Fruit fly (Drosophila melanogaster): ENCODE measurements around the gene CG15312.
A peak's percentile ranks its signal among the peaks of the same experiment; 100 is the strongest.

CG15312 gene

DNA sequence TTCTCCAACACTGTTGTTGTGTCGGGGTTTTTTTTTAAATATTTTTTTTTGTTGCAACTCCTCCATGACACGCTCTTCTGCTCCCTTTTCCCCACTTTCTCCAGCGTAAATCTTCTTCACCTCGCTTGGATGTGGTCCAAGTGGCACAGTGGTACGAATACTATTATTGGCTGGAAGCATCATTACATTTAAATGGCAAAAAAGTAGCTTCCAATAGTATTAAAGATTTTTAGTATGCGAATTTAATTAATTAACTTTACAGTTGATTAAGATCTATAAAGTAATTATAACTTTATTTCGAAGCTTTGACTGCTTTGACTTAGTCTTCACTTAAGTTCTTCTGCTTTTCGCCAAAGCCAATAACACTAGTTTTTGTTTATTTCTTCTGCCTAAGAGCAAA, 47.7 kb upstream of the CG15312 start (continued):
- TF ChIP-seq fkh (GFP tag; optimal IDR thresholded peaks at IDR 0.05) (no peak), Eip93F (GFP tag; optimal IDR thresholded peaks at IDR 0.05) (no peak), lz (GFP tag; optimal IDR thresholded peaks at IDR 0.05) (peak; percentile 45), CG6163 (GFP tag; IDR thresholded peaks at IDR 0.05) (no peak), esn (GFP tag; optimal IDR thresholded peaks at IDR 0.05) (peak; percentile 46), acj6 (GFP tag; optimal IDR thresholded peaks at IDR 0.05) (peak; percentile 45), CG10669 (GFP tag; optimal IDR thresholded peaks at IDR 0.05) (no peak), CG6276 (GFP tag; optimal IDR thresholded peaks at IDR 0.05) (no peak), Blimp-1 (GFP tag; optimal IDR thresholded peaks at IDR 0.05) (no peak), CG7368 (GFP tag; optimal IDR thresholded peaks at IDR 0.05) (no peak), svp (GFP tag) (peak; percentile 76), Lpt (GFP tag; optimal IDR thresholded peaks at IDR 0.05) (no peak)

DNA sequence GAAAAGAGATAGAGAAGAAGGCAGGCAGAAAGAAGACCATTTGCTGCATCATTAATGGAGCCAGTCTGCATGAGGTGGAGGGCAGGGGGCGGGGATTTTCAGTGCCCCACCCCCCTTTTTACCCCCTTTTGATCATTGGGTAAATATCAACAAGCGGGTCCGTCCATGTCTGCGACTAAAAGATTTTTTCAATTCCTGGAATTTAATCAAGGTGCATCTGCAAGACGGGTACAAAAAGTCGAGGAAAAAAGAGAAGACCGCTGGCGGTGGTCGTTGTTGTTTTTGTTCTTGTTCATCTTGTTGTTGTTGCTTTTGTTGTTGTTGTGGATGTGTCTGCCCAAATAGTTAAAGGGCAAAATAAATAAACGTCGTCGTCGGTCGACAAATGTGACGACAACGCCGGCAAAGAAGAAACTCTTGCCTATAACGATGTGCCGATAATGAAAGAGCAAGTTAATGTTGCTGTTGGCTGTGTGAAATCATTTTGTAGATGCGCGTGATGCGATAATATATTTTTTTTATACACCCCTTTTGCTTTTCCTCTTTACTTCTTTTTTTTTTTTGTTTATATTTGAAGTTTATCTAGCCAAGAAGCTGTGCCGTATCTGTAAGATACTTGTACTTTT, 45.0 kb upstream of the CG15312 start:
- TF ChIP-seq Met (GFP tag; optimal IDR thresholded peaks at IDR 0.05) (no peak), CG10669 (GFP tag; optimal IDR thresholded peaks at IDR 0.05) (peak; percentile 38), CG15336 (GFP tag; IDR thresholded peaks at IDR 0.05) (no peak), fkh (GFP tag; optimal IDR thresholded peaks at IDR 0.05) (peak; percentile 63), pdm3 (GFP tag; optimal IDR thresholded peaks at IDR 0.05) (no peak), Sox14 (GFP tag; optimal IDR thresholded peaks at IDR 0.05) (no peak), acj6 (GFP tag; optimal IDR thresholded peaks at IDR 0.05) (no peak), Sox15 (GFP tag; optimal IDR thresholded peaks at IDR 0.05) (no peak), svp (GFP tag) (no peak), Gug (GFP tag; IDR thresholded peaks at IDR 0.05) (no peak), ss (GFP tag; optimal IDR thresholded peaks at IDR 0.05) (peak; percentile 36 to 54), CG6808 (GFP tag; optimal IDR thresholded peaks at IDR 0.05) (peak; percentile 50), CG9139 (GFP tag; optimal IDR thresholded peaks at IDR 0.05) (peak; percentile 19), vri (GFP tag; optimal IDR thresholded peaks at IDR 0.05) (no peak), spab (GFP tag; optimal IDR thresholded peaks at IDR 0.05) (peak; percentile 29), CG1621 (tag; optimal IDR thresholded peaks at IDR 0.05) (peak; percentile 1), topi (GFP tag; optimal IDR thresholded peaks at IDR 0.05) (no peak), Hr38 (GFP tag; optimal IDR thresholded peaks at IDR 0.05) (no peak), Ets96B (tag; optimal IDR thresholded peaks at IDR 0.05) (no peak), CG8119 (GFP tag; IDR thresholded peaks at IDR 0.05) (no peak), OdsH (GFP tag; optimal IDR thresholded peaks at IDR 0.05) (no peak), CG6163 (GFP tag; IDR thresholded peaks at IDR 0.05) (peak; percentile 52; the same call in 1 of the 3 replicates)

DNA sequence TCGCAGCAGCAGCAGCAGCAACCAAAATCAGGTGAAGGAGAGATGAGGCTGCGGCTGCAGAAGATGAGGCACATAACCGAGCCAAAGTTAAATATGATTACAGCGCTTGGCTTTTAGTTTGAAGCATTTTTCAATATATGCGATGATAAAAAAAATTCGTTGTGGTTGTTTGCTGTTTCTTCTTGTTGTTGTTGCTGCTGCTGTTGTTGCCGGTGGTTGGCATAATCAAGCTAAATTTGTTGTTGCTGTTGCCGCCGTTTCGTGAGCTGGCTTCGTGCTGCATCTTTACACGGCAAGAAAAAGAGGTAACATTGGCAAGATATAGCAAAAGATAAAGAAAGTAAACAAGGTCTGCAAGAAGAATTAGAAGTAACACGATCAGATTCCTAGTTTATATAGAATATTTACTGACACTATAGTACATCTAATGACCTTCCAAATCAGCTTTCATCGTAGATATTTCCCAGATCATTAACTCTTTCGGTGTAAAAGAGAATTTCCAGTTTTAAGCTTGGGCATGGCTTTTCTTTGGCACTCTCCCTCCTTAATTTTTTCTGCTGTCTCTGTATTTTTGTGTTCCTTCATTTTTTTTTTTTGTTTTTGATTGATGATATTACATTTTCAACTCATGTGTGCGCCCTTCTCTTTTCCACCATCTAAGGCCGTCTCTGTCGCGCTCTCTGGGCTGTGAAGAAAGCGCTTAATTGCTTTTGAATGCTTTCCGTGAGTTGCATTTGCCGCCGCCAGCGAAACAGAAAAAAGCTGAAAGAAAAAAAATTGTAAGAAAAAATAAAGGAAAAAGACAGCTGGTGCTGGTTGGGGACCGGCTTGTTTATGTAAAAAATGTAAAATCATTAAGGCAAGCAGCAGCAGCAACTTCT, 43.5 kb upstream of the CG15312 start:
- peak; percentile 86 for TF ChIP-seq CG32006 (GFP tag; optimal IDR thresholded peaks at IDR 0.05)
- TF ChIP-seq CG6854 (GFP tag; optimal IDR thresholded peaks at IDR 0.05), result peak; percentile 44
- 0 out of 2 replicates have a peak, but pooled peaks have one; percentile 33 for TF ChIP-seq CG11294 (GFP tag; IDR thresholded peaks at IDR 0.05)
- TF ChIP-seq CG9139 (GFP tag; optimal IDR thresholded peaks at IDR 0.05), result no peak
- peak; percentile 85 for TF ChIP-seq CG31627 (GFP tag; optimal IDR thresholded peaks at IDR 0.05)
- no peak for TF ChIP-seq dsx (GFP tag; optimal IDR thresholded peaks at IDR 0.05; ENCODE audit: poor library complexity, severe bottlenecking)
- peak; percentile 77 for TF ChIP-seq pdm3 (GFP tag; optimal IDR thresholded peaks at IDR 0.05)
- peak; percentile 83 for TF ChIP-seq CG6792 (GFP tag; optimal IDR thresholded peaks at IDR 0.05)
- peak; percentile 52 for TF ChIP-seq Blimp-1 (GFP tag; optimal IDR thresholded peaks at IDR 0.05)
- peak; percentile 73 for TF ChIP-seq CG15336 (GFP tag; IDR thresholded peaks at IDR 0.05)
- TF ChIP-seq Hr38 (GFP tag; optimal IDR thresholded peaks at IDR 0.05), result no peak
- TF ChIP-seq spab (GFP tag; optimal IDR thresholded peaks at IDR 0.05), result peak; percentile 22
- peak; percentile 86 for TF ChIP-seq Hr39 (GFP tag; optimal IDR thresholded peaks at IDR 0.05)
- peak; percentile 85 for TF ChIP-seq Sox102F (GFP tag; optimal IDR thresholded peaks at IDR 0.05)
- peak; percentile 56 for TF ChIP-seq Sox15 (GFP tag; optimal IDR thresholded peaks at IDR 0.05)
- TF ChIP-seq CG11902 (GFP tag; optimal IDR thresholded peaks at IDR 0.05), result peak; percentile 54
- TF ChIP-seq CG7368 (GFP tag; optimal IDR thresholded peaks at IDR 0.05), result peak; percentile 57
- TF ChIP-seq fkh (GFP tag; optimal IDR thresholded peaks at IDR 0.05), result no peak
- TF ChIP-seq CG10631 (GFP tag; optimal IDR thresholded peaks at IDR 0.05), result peak; percentile 81
- peak; percentile 78 for TF ChIP-seq OdsH (GFP tag; optimal IDR thresholded peaks at IDR 0.05)
- TF ChIP-seq fd85E (GFP tag; optimal IDR thresholded peaks at IDR 0.05), result no peak
- peak; percentile 78 for TF ChIP-seq CG8119 (GFP tag; IDR thresholded peaks at IDR 0.05)
- TF ChIP-seq lz (GFP tag; optimal IDR thresholded peaks at IDR 0.05), result peak; percentile 89
- TF ChIP-seq cyc (GFP tag; optimal IDR thresholded peaks at IDR 0.05), result peak; percentile 81
- TF ChIP-seq topi (GFP tag; optimal IDR thresholded peaks at IDR 0.05), result peak; percentile 89
- TF ChIP-seq salr (GFP tag; optimal IDR thresholded peaks at IDR 0.05), result peak; percentile 30 to 62
- peak; percentile 25 for TF ChIP-seq CG1621 (tag; optimal IDR thresholded peaks at IDR 0.05)
- peak; percentile 37 for TF ChIP-seq CG8319 (GFP tag; optimal IDR thresholded peaks at IDR 0.05)
